Worm (Caenorhabditis elegans): ENCODE measurements around the gene pals-28.

Gene pals-28

DNA sequence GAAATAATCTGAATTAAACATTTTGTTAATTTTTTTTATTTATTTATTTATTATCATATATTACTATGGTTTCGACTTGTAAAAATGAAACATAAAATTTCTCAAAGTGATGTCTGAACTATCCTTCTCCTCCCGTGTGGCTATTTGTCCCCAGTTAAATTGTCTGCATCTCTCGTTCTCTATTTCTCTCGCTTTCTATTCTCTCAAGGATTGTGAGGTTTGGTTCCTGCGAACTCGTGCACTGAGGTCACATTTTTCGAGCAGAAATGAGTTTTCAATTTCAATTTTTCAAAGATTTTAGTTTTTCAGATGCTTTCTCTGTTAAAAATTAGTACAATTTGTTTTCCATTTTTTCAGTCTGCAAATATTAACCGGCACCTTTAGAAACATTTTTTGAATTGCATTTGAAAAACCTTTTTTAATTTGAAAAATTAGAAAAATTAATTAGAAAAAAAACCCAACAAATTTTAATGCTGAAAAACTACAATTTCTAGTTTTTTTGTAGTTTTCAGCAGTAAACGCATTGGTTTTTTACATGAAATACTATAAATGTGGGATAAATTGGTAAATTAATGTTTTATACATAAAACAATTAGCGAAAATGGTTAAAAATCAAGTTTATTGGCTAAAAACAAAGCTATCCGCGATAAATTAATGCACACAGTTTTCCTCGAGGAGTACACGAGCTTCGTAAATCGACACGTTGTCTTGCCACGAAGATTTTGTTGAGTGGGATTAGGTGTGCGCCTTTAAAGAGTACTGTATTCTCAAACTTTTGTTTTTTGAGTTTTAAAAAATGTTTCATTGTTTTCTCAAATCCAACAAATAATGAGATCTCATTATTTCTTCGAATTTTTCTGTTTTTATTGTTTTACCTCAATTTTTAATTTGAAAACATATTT, 27.8 kb downstream of the pals-28 start (continued):
- TF ChIP-seq lin-29 (GFP tag; IDR thresholded peaks at IDR 0.05) (no peak), lim-7 (GFP tag; IDR thresholded peaks at IDR 0.05) (no peak), dmd-6 (GFP tag; IDR thresholded peaks at IDR 0.05) (peak; percentile 81), lin-38 (GFP tag; IDR thresholded peaks at IDR 0.05) (0 out of 2 replicates have a peak, but pooled peaks have one; percentile 9), ceh-20 (GFP tag; IDR thresholded peaks at IDR 0.05) (no peak), nhr-102 (tag; optimal IDR thresholded peaks at IDR 0.05) (no peak), nhr-25 (tag; optimal IDR thresholded peaks at IDR 0.05; ENCODE audit: borderline replicate concordance, insufficient read depth) (no peak), zfp-2 (tag; optimal IDR thresholded peaks at IDR 0.05) (no peak), nhr-28 (tag; optimal IDR thresholded peaks at IDR 0.05) (peak; percentile 46), daf-16 (GFP tag; optimal IDR thresholded peaks at IDR 0.05) (no peak), daf-16 (tag; optimal IDR thresholded peaks at IDR 0.05) (peak; percentile 25), ceh-32 (tag; optimal IDR thresholded peaks at IDR 0.05; ENCODE audit: poor library complexity) (no peak), nhr-6 (tag; optimal IDR thresholded peaks at IDR 0.05) (no peak), lin-13 (GFP tag; optimal IDR thresholded peaks at IDR 0.05) (no peak), ceh-28 (tag; optimal IDR thresholded peaks at IDR 0.05) (no peak), ztf-11 (tag; optimal IDR thresholded peaks at IDR 0.05) (no peak), ceh-44 (GFP tag; IDR thresholded peaks at IDR 0.05) (no peak), ZK546.5 (tag; optimal IDR thresholded peaks at IDR 0.05) (no peak), nhr-48 (tag; optimal IDR thresholded peaks at IDR 0.05) (peak; percentile 93), sdz-12 (GFP tag; optimal IDR thresholded peaks at IDR 0.05) (no peak), T26A8.4 (GFP tag; IDR thresholded peaks at IDR 0.05) (no peak), zfp-3 (GFP tag; conservative IDR thresholded peaks at IDR 0.05) (no peak), aha-1 (tag) (peak; percentile 90), duxl-1 (tag; optimal IDR thresholded peaks at IDR 0.05; ENCODE audit: poor library complexity) (no peak), dve-1 (tag; optimal IDR thresholded peaks at IDR 0.05; ENCODE audit: insufficient read depth) (peak; percentile 31), skn-1 (tag; optimal IDR thresholded peaks at IDR 0.05) (no peak), unc-130 (GFP tag; optimal IDR thresholded peaks at IDR 0.05) (peak; percentile 28), fos-1 (tag; optimal IDR thresholded peaks at IDR 0.05) (no peak), set-16 (GFP tag; IDR thresholded peaks at IDR 0.05) (no peak), lin-39 (tag; optimal IDR thresholded peaks at IDR 0.05) (no peak), mxl-3 (GFP tag; optimal IDR thresholded peaks at IDR 0.05) (no peak), zip-2 (tag; optimal IDR thresholded peaks at IDR 0.05) (no peak), tag-97 (GFP tag; IDR thresholded peaks at IDR 0.05) (no peak), mep-1 (tag; optimal IDR thresholded peaks at IDR 0.05) (peak; percentile 23), nhr-11 (tag; optimal IDR thresholded peaks at IDR 0.05) (no peak), dmd-8 (GFP tag; IDR thresholded peaks at IDR 0.05) (no peak), attf-4 (tag; optimal IDR thresholded peaks at IDR 0.05) (no peak), nhr-111 (GFP tag; optimal IDR thresholded peaks at IDR 0.05) (no peak), unc-39 (tag; optimal IDR thresholded peaks at IDR 0.05) (no peak), zag-1 (tag; optimal IDR thresholded peaks at IDR 0.05) (no peak), lir-3 (tag; optimal IDR thresholded peaks at IDR 0.05) (no peak), hlh-11 (tag; optimal IDR thresholded peaks at IDR 0.05) (peak; percentile 58), nhr-41 (GFP tag; IDR thresholded peaks at IDR 0.05) (no peak), madf-9 (GFP tag; conservative IDR thresholded peaks at IDR 0.05) (no peak), nhr-42 (GFP tag; IDR thresholded peaks at IDR 0.05) (no peak), saeg-2 (GFP tag; IDR thresholded peaks at IDR 0.05) (no peak), R02D3.7 (tag; optimal IDR thresholded peaks at IDR 0.05) (peak; percentile 46), fkh-10 (GFP tag; optimal IDR thresholded peaks at IDR 0.05) (no peak), Y75B8A.6 (GFP tag; IDR thresholded peaks at IDR 0.05) (no peak), D1046.2 (GFP tag; IDR thresholded peaks at IDR 0.05) (no peak), F44E2.7 (GFP tag; IDR thresholded peaks at IDR 0.05) (no peak)

Data from whole organism, L4 larva.